Fruit fly (Drosophila melanogaster) whole organism, wandering third instar larva: ENCODE data around the gene CG15577.

Experiments used
- Abd-B ChIP-seq: fragments of >200 bp; optimal IDR thresholded peaks from 2 replicates; lab custom pipeline; 2017; ENCODE audit warnings: missing biosample characterization, missing genetic modification characterization
- CrebA ChIP-seq: fragments of 200-800 bp; sonication (Bioruptor generic); optimal IDR thresholded peaks from 2 replicates; lab custom pipeline; 2016; ENCODE audit warnings: missing biosample characterization, mild to moderate bottlenecking, missing genetic modification characterization, borderline replicate concordance
- Dfd ChIP-seq: fragments of >200 bp; optimal IDR thresholded peaks from 2 replicates; lab custom pipeline; 2017; ENCODE audit warnings: missing biosample characterization, missing genetic modification characterization
- Dif ChIP-seq: fragments of 200-275, 200-300 bp; sonication (Bioruptor generic); optimal IDR thresholded peaks from 2 replicates; lab custom pipeline; 2018; ENCODE audit warnings: missing biosample characterization, missing genetic modification characterization; ENCODE audit not compliant: partially characterized antibody
- GATAd ChIP-seq: sonication (Bioruptor generic); optimal IDR thresholded peaks from 2 replicates; lab custom pipeline; 2016; ENCODE audit warnings: missing biosample characterization, missing genetic modification characterization
- Hnf4 ChIP-seq: fragments of 200-800 bp; sonication (Bioruptor generic); optimal IDR thresholded peaks from 2 replicates; lab custom pipeline; 2016; ENCODE audit warnings: missing biosample characterization, mild to moderate bottlenecking, missing genetic modification characterization
- Hr78 ChIP-seq: fragments of >200 bp; optimal IDR thresholded peaks from 2 replicates; lab custom pipeline; 2017; ENCODE audit warnings: missing biosample characterization, missing genetic modification characterization
- Hr83 ChIP-seq: fragments of 200-300 bp; sonication (Bioruptor generic); optimal IDR thresholded peaks from 2 replicates; lab custom pipeline; 2016; ENCODE audit warnings: missing biosample characterization, mild to moderate bottlenecking, missing genetic modification characterization, moderate library complexity; ENCODE audit not compliant: poor library complexity, severe bottlenecking
- Jra ChIP-seq: sonication (Bioruptor generic); optimal IDR thresholded peaks from 2 replicates; lab custom pipeline; 2016; ENCODE audit warnings: missing biosample characterization, missing genetic modification characterization
- Mio ChIP-seq: sonication (Bioruptor generic); optimal IDR thresholded peaks from 2 replicates; lab custom pipeline; 2016; ENCODE audit warnings: missing biosample characterization, missing genetic modification characterization
- Myc ChIP-seq: fragments of >200 bp; optimal IDR thresholded peaks from 2 replicates; lab custom pipeline; 2017
- N ChIP-seq: fragments of >200 bp; optimal IDR thresholded peaks from 2 replicates; lab custom pipeline; 2018; ENCODE audit warnings: missing biosample characterization, missing external identifiers, missing genetic modification characterization
- OdsH ChIP-seq: fragments of 200-800 bp; sonication (Bioruptor generic); optimal IDR thresholded peaks from 2 replicates; lab custom pipeline; 2016; ENCODE audit warnings: missing biosample characterization, mild to moderate bottlenecking, missing genetic modification characterization
- Sp1 ChIP-seq: fragments of 200-800 bp; sonication (Bioruptor generic); optimal IDR thresholded peaks from 3 replicates; lab custom pipeline; 2019; ENCODE audit warnings: missing biosample characterization, mild to moderate bottlenecking, missing genetic modification characterization, moderate library complexity
- Vsx2 ChIP-seq: fragments of 200-300, 225-300 bp; sonication (Bioruptor generic); optimal IDR thresholded peaks from 2 replicates; lab custom pipeline; 2018; ENCODE audit warnings: missing biosample characterization, missing genetic modification characterization; ENCODE audit not compliant: partially characterized antibody
- br ChIP-seq: fragments of 200-800 bp; sonication (Bioruptor generic); optimal IDR thresholded peaks from 2 replicates; lab custom pipeline; 2016; ENCODE audit warnings: missing biosample characterization, missing genetic modification characterization
- brk ChIP-seq: fragments of 200-800 bp; sonication (Bioruptor generic); optimal IDR thresholded peaks from 2 replicates; lab custom pipeline; 2016; ENCODE audit warnings: missing biosample characterization, mild to moderate bottlenecking, missing genetic modification characterization
- dl ChIP-seq, 2 experiments: fragments of 175-275, 200-275 bp in 1 of 2; fragments of 200-275 bp in 1 of 2; sonication (Bioruptor generic); optimal IDR thresholded peaks; lab custom pipeline; 2018; ENCODE audit warnings: mild to moderate bottlenecking in 2 of 2, missing biosample characterization in 2 of 2, missing genetic modification characterization in 2 of 2, moderate library complexity in 2 of 2; ENCODE audit not compliant: partially characterized antibody in 2 of 2, insufficient read depth in 1 of 2
- dmrt93B ChIP-seq: fragments of 200-800 bp; sonication (Bioruptor generic); optimal IDR thresholded peaks from 2 replicates; lab custom pipeline; 2018; ENCODE audit warnings: missing biosample characterization, mild to moderate bottlenecking, missing genetic modification characterization
- ey ChIP-seq: fragments of 200-800 bp; sonication (Bioruptor generic); optimal IDR thresholded peaks from 2 replicates; lab custom pipeline; 2016; ENCODE audit warnings: missing biosample characterization, missing genetic modification characterization
- foxo ChIP-seq, 2 experiments: fragments of 200-800 bp; sonication (Bioruptor generic); optimal IDR thresholded peaks; 2 replicates in 1 of 2; 3 replicates in 1 of 2; lab custom pipeline; 2016 to 2017; ENCODE audit warnings: missing biosample characterization in 2 of 2, missing genetic modification characterization in 2 of 2
- fru ChIP-seq: fragments of 200-800 bp; sonication (Bioruptor generic); optimal IDR thresholded peaks from 3 replicates; lab custom pipeline; 2016; ENCODE audit warnings: missing biosample characterization, mild to moderate bottlenecking, missing genetic modification characterization
- h ChIP-seq: fragments of 200-800 bp; sonication (Bioruptor generic); optimal IDR thresholded peaks from 3 replicates; lab custom pipeline; 2016; ENCODE audit warnings: missing biosample characterization, mild to moderate bottlenecking, missing genetic modification characterization
- jim ChIP-seq: fragments of 175-275, 200-325 bp; sonication (Bioruptor generic); optimal IDR thresholded peaks from 2 replicates; lab custom pipeline; 2016; ENCODE audit warnings: missing biosample characterization, mild to moderate bottlenecking, missing genetic modification characterization
- lola ChIP-seq: fragments of >200 bp; optimal IDR thresholded peaks from 2 replicates; lab custom pipeline; 2017; ENCODE audit warnings: missing biosample characterization, missing genetic modification characterization
- pan ChIP-seq: fragments of >200 bp; optimal IDR thresholded peaks from 2 replicates; lab custom pipeline; 2017
- rgr ChIP-seq: fragments of 200-800 bp; sonication (Bioruptor generic); optimal IDR thresholded peaks from 3 replicates; lab custom pipeline; 2016; ENCODE audit warnings: missing biosample characterization, mild to moderate bottlenecking, missing genetic modification characterization
- sage ChIP-seq: fragments of 200-800 bp; sonication (Bioruptor generic); optimal IDR thresholded peaks from 2 replicates; lab custom pipeline; 2016; ENCODE audit warnings: missing biosample characterization, mild to moderate bottlenecking, missing genetic modification characterization
- sv ChIP-seq: fragments of 200-800 bp; sonication (Bioruptor generic); optimal IDR thresholded peaks from 3 replicates; lab custom pipeline; 2016; ENCODE audit warnings: missing biosample characterization, missing genetic modification characterization
- tai ChIP-seq: sonication (Bioruptor generic); optimal IDR thresholded peaks from 2 replicates; lab custom pipeline; 2016; ENCODE audit warnings: missing biosample characterization, missing genetic modification characterization
- usp ChIP-seq: fragments of >200 bp; optimal IDR thresholded peaks from 2 replicates; lab custom pipeline; 2017; ENCODE audit warnings: missing biosample characterization, missing genetic modification characterization
- woc ChIP-seq: sonication (Bioruptor generic); optimal IDR thresholded peaks from 2 replicates; lab custom pipeline; 2016; ENCODE audit warnings: missing biosample characterization, mild to moderate bottlenecking, missing genetic modification characterization

The CG15577 gene

DNA sequence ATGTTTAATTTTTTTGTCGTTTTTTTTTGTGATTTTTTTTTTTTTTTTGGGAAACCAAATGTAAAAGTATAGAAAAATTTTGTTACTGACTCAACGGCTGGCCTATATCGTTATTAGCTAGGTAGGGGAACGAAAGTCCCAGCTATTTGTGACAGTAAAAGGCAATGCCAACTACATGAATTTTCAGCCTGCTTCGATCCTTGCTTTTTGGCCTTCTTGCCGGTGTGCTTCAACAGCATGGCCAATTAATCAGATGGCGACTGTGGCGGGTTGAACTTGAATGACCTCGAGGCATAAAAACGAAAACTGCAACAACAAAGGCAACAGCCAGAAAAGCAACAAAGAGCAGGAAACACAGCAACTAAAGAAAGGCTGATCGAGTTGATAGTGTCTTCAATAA, 1.1 kb upstream of the CG15577 start, which contains the start of gene CG15578:
CG15578 (minus strand) TSS at position 101 of the 400 bp plus-strand sequence.
- TF ChIP-seq pan (lab: Kevin White, UChicago) (no peak), rgr (no peak), Hr83 (GFP tag; lab: Kevin White, UChicago) (no peak), Dfd (GFP tag; lab: Kevin White, UChicago) (no peak), Abd-B (GFP tag; lab: Kevin White, UChicago) (no peak), ey (GFP tag; lab: Kevin White, UChicago) (no peak), tai (GFP tag; lab: Kevin White, UChicago) (no peak), woc (no peak), dmrt93B (GFP tag; lab: Kevin White, UChicago) (no peak), Sp1 (GFP tag; lab: Kevin White, UChicago) (no peak), Myc (lab: Kevin White, UChicago) (no peak), foxo (GFP tag; optimal IDR thresholded peaks at IDR 0.05; lab: Kevin White, UChicago) (no peak), CrebA (GFP tag; lab: Kevin White, UChicago) (no peak), Hnf4 (GFP tag; lab: Kevin White, UChicago) (no peak), fru (GFP tag; lab: Kevin White, UChicago) (no peak), Dif (GFP tag; lab: Kevin White, UChicago) (no peak), sage (GFP tag; lab: Kevin White, UChicago) (no peak), h (no peak), Mio (GFP tag; lab: Kevin White, UChicago) (no peak), br (GFP tag; lab: Kevin White, UChicago) (no peak)

dm6 chrX:4273499-4273898, 3.3 kb downstream of the CG15577 start:
- TF ChIP-seq dmrt93B (GFP tag; lab: Kevin White, UChicago) (no peak), sage (GFP tag; lab: Kevin White, UChicago) (no peak), Hnf4 (GFP tag; lab: Kevin White, UChicago) (no peak), rgr (no peak), Sp1 (GFP tag; lab: Kevin White, UChicago) (no peak), sv (no peak), h (no peak), woc (no peak), lola (GFP tag; lab: Kevin White, UChicago) (no peak), pan (lab: Kevin White, UChicago) (no peak), N (GFP tag; lab: Kevin White, UChicago) (no peak), Abd-B (GFP tag; lab: Kevin White, UChicago) (no peak), ey (GFP tag; lab: Kevin White, UChicago) (no peak), jim (GFP tag; lab: Kevin White, UChicago) (no peak), br (GFP tag; lab: Kevin White, UChicago) (no peak)

DNA sequence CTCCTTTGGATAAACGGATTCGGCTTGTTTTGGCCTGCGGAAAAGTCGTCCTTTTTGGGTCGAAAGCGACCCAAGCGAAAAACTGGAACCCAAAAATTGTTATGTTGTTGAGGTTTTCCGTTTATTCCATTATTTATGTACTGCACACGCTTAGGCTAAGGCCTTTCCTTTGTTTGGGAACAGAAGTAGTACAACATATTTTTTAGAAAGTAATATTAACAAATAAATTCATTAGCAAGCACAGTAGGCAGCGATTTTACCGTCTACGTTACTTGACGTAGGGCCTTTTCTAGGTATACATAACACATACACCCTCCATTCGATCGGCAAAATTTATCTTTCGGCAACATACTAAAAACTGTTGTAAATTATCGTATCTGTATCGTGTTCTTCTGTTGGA, 8.4 kb downstream of the CG15577 start, which contains the start of gene CG15572:
CG15572 (plus strand) TSS at position 301 of the 400 bp plus-strand sequence.
- TF ChIP-seq foxo (GFP tag; optimal IDR thresholded peaks at IDR 0.05; lab: Kevin White, UChicago) (no peak), Dfd (GFP tag; lab: Kevin White, UChicago) (no peak), Myc (lab: Kevin White, UChicago) (no peak), usp (no peak), Hr78 (GFP tag; lab: Kevin White, UChicago) (no peak), CrebA (GFP tag; lab: Kevin White, UChicago) (no peak), woc (no peak), Vsx2 (GFP tag; lab: Kevin White, UChicago) (no peak), N (GFP tag; lab: Kevin White, UChicago) (no peak), Jra (GFP tag; lab: Kevin White, UChicago) (no peak), tai (GFP tag; lab: Kevin White, UChicago) (no peak), lola (GFP tag; lab: Kevin White, UChicago) (no peak), dl (GFP tag; optimal IDR thresholded peaks at IDR 0.05; lab: Kevin White, UChicago; ENCODE audit: insufficient read depth in 1 of 2, partially characterized antibody in 2 of 2) (no peak)

DNA sequence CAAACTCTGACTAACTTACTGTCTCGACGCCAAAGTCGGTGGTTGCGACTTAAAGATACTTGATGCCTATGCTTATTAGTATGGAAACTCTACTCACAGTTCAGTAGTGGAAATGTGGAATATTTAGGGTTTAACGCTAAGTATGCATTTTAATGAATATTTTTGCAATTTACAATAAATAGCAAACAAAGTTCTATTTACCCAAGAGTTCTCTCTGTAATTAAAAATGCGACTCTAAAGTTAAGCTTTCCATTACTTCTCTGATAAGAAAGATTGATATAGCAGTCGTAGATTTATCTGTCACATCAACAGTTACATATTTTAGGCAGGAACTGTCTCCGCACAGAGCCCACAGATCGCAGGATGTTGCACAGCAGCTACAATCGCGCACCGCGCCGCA, 11.0 kb downstream of the CG15577 start, which contains the start of gene CG12691:
CG12691 (plus strand) TSS at position 301 of the 400 bp plus-strand sequence.
- TF ChIP-seq sage (GFP tag; lab: Kevin White, UChicago) (no peak), Hr83 (GFP tag; lab: Kevin White, UChicago) (no peak), foxo (GFP tag; optimal IDR thresholded peaks at IDR 0.05; lab: Kevin White, UChicago) (no peak), rgr (no peak), Hr78 (GFP tag; lab: Kevin White, UChicago) (no peak), Mio (GFP tag; lab: Kevin White, UChicago) (no peak), pan (lab: Kevin White, UChicago) (no peak), GATAd (GFP tag; lab: Kevin White, UChicago) (no peak), Abd-B (GFP tag; lab: Kevin White, UChicago) (no peak), OdsH (GFP tag; lab: Kevin White, UChicago) (no peak), Vsx2 (GFP tag; lab: Kevin White, UChicago) (no peak), Dif (GFP tag; lab: Kevin White, UChicago) (no peak), dl (GFP tag; optimal IDR thresholded peaks at IDR 0.05; lab: Kevin White, UChicago; ENCODE audit: insufficient read depth in 1 of 2, partially characterized antibody in 2 of 2) (no peak), br (GFP tag; lab: Kevin White, UChicago) (no peak), CrebA (GFP tag; lab: Kevin White, UChicago) (no peak), sv (no peak), brk (GFP tag; lab: Kevin White, UChicago) (no peak), woc (no peak), ey (GFP tag; lab: Kevin White, UChicago) (no peak)
